Fruit fly (Drosophila melanogaster): ENCODE measurements around the gene CG42579.
"Not testable (repeated sequence)": the region's sequence is repeated elsewhere in the genome, so short reads cannot be mapped to it uniquely, and the experiment has no call there.

Gene CG42579

dm6 chrX:20527331-20527730, at the start of gene CG42579:
CG42579 (plus strand) TSS chrX:20527631.
- TF ChIP-seq ttk, psq, Sin3A (optimal IDR thresholded peaks at IDR 0.05): not testable (repeated sequence)

- TF ChIP-seq ttk (optimal IDR thresholded peaks at IDR 0.05) (no peak), Sin3A (optimal IDR thresholded peaks at IDR 0.05) (no peak), insv (optimal IDR thresholded peaks at IDR 0.05) (no peak), h (optimal IDR thresholded peaks at IDR 0.05) (no peak), psq (optimal IDR thresholded peaks at IDR 0.05) (no peak), Myc (optimal IDR thresholded peaks at IDR 0.05) (no peak)
These were observed 48.8 kb upstream of the CG42579 start for dm6 chrX:20478674-20479073.

dm6 chrX:20480382-20480781, 47.0 kb upstream of the CG42579 start:
- no peak for TF ChIP-seq Sin3A (optimal IDR thresholded peaks at IDR 0.05)
- no peak for TF ChIP-seq Myc (optimal IDR thresholded peaks at IDR 0.05)
- no peak for TF ChIP-seq insv (optimal IDR thresholded peaks at IDR 0.05)
- no peak for TF ChIP-seq psq (optimal IDR thresholded peaks at IDR 0.05)
- TF ChIP-seq h (optimal IDR thresholded peaks at IDR 0.05), result no peak
- no peak for TF ChIP-seq ttk (optimal IDR thresholded peaks at IDR 0.05)

dm6 chrX:20481404-20481803, 46.0 kb upstream of the CG42579 start:
- no peak for TF ChIP-seq Myc (optimal IDR thresholded peaks at IDR 0.05)
- no peak for TF ChIP-seq psq (optimal IDR thresholded peaks at IDR 0.05)
- no peak for TF ChIP-seq h (optimal IDR thresholded peaks at IDR 0.05)
- TF ChIP-seq ttk (optimal IDR thresholded peaks at IDR 0.05), result no peak
- no peak for TF ChIP-seq Sin3A (optimal IDR thresholded peaks at IDR 0.05)
- no peak for TF ChIP-seq insv (optimal IDR thresholded peaks at IDR 0.05)

- no peak for TF ChIP-seq Sin3A (optimal IDR thresholded peaks at IDR 0.05)
- TF ChIP-seq insv (optimal IDR thresholded peaks at IDR 0.05), result no peak
- TF ChIP-seq Myc (optimal IDR thresholded peaks at IDR 0.05), result no peak
- TF ChIP-seq h (optimal IDR thresholded peaks at IDR 0.05), result no peak
- TF ChIP-seq ttk (optimal IDR thresholded peaks at IDR 0.05), result no peak
- TF ChIP-seq psq (optimal IDR thresholded peaks at IDR 0.05), result no peak
These were observed 44.5 kb upstream of the CG42579 start for dm6 chrX:20482790-20483564.

dm6 chrX:20485880-20486279, 41.6 kb upstream of the CG42579 start, which contains the start of gene CG15461:
CG15461 (plus strand) TSS chrX:20486180.
- TF ChIP-seq Myc (optimal IDR thresholded peaks at IDR 0.05) (no peak), insv (optimal IDR thresholded peaks at IDR 0.05) (no peak), ttk (optimal IDR thresholded peaks at IDR 0.05) (no peak), psq (optimal IDR thresholded peaks at IDR 0.05) (no peak), h (optimal IDR thresholded peaks at IDR 0.05) (no peak), Sin3A (optimal IDR thresholded peaks at IDR 0.05) (no peak)

dm6 chrX:20488701-20489122, 38.7 kb upstream of the CG42579 start:
- no peak for TF ChIP-seq h (optimal IDR thresholded peaks at IDR 0.05)
- no peak for TF ChIP-seq insv (optimal IDR thresholded peaks at IDR 0.05)
- TF ChIP-seq Myc (optimal IDR thresholded peaks at IDR 0.05), result no peak
- no peak for TF ChIP-seq Sin3A (optimal IDR thresholded peaks at IDR 0.05)
- no peak for TF ChIP-seq ttk (optimal IDR thresholded peaks at IDR 0.05)
- TF ChIP-seq psq (optimal IDR thresholded peaks at IDR 0.05), result no peak

- TF ChIP-seq Sin3A (optimal IDR thresholded peaks at IDR 0.05) (no peak), insv (optimal IDR thresholded peaks at IDR 0.05) (no peak), ttk (optimal IDR thresholded peaks at IDR 0.05) (no peak), psq (optimal IDR thresholded peaks at IDR 0.05) (no peak), h (optimal IDR thresholded peaks at IDR 0.05) (no peak), Myc (optimal IDR thresholded peaks at IDR 0.05) (no peak)
These were observed 37.9 kb upstream of the CG42579 start for dm6 chrX:20489382-20489994.

dm6 chrX:20489995-20490393, 37.4 kb upstream of the CG42579 start:
- no peak for TF ChIP-seq h (optimal IDR thresholded peaks at IDR 0.05)
- TF ChIP-seq insv (optimal IDR thresholded peaks at IDR 0.05), result no peak
- TF ChIP-seq Myc (optimal IDR thresholded peaks at IDR 0.05), result no peak

dm6 chrX:20490883-20491282, 36.5 kb upstream of the CG42579 start:
- no peak for TF ChIP-seq h (optimal IDR thresholded peaks at IDR 0.05)
- TF ChIP-seq ttk (optimal IDR thresholded peaks at IDR 0.05), result no peak
- no peak for TF ChIP-seq psq (optimal IDR thresholded peaks at IDR 0.05)
- no peak for TF ChIP-seq insv (optimal IDR thresholded peaks at IDR 0.05)
- TF ChIP-seq Myc (optimal IDR thresholded peaks at IDR 0.05), result no peak
- no peak for TF ChIP-seq Sin3A (optimal IDR thresholded peaks at IDR 0.05)

dm6 chrX:20492672-20493071, 34.8 kb upstream of the CG42579 start:
- TF ChIP-seq ttk (optimal IDR thresholded peaks at IDR 0.05), result no peak
- no peak for TF ChIP-seq Sin3A (optimal IDR thresholded peaks at IDR 0.05)
- no peak for TF ChIP-seq insv (optimal IDR thresholded peaks at IDR 0.05)
- TF ChIP-seq h (optimal IDR thresholded peaks at IDR 0.05), result no peak
- no peak for TF ChIP-seq psq (optimal IDR thresholded peaks at IDR 0.05)
- TF ChIP-seq Myc (optimal IDR thresholded peaks at IDR 0.05), result no peak

dm6 chrX:20495117-20495516, 32.3 kb upstream of the CG42579 start:
- TF ChIP-seq Sin3A (optimal IDR thresholded peaks at IDR 0.05) (no peak), ttk (optimal IDR thresholded peaks at IDR 0.05) (no peak), psq (optimal IDR thresholded peaks at IDR 0.05) (no peak), insv (optimal IDR thresholded peaks at IDR 0.05) (no peak), h (optimal IDR thresholded peaks at IDR 0.05) (no peak), Myc (optimal IDR thresholded peaks at IDR 0.05) (no peak)
